Fruit fly (Drosophila melanogaster) S2 (cell line): ENCODE data around the gene CG11396.

Experiments used
- CG8478 ChIP-seq: fragments of >200 bp; optimal IDR thresholded peaks from 2 replicates; lab custom pipeline; 2018
- CTCF ChIP-seq, 2 experiments: fragments of >200 bp; optimal IDR thresholded peaks; 2 replicates each; lab custom pipeline; 2018

DNA sequence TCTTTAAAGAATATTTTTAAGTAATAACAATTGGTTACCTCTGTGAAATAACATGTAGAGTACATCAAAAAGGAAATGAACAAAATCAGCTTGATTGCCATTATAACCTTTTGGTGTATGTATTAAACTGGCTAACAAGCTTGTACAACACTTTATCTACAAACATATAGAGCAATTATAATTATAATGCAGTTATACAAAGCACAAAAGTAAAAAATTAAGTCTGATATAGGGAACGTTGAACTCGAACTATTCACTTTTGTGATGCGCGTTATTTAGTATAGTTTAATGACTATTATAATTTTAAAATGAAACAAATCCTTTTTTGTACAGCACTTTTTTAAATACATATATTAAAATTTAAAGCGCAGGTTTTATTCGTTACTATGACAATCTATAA, 32.4 kb downstream of the CG11396 start, which contains the start of gene CG33912:
- no peak for TF ChIP-seq CG8478 (lab: Kevin White, UChicago)
- no peak for TF ChIP-seq CTCF (optimal IDR thresholded peaks at IDR 0.05; lab: Kevin White, UChicago)
